Worm (Caenorhabditis elegans) whole organism, L2 larva: ENCODE results near the gene hlh-29.

Experiments used
- R02D3.7 ChIP-seq: fragments of 150-350 bp; optimal IDR thresholded peaks from 2 replicates; lab custom pipeline; 2014; ENCODE audit warnings: missing biosample characterization, missing genetic modification characterization
- ZK546.5 ChIP-seq: sonication (generic microtip); optimal IDR thresholded peaks from 2 replicates; lab custom pipeline; 2017; ENCODE audit warnings: missing biosample characterization, missing genetic modification characterization
- alr-1 ChIP-seq: fragments of 150-350 bp; optimal IDR thresholded peaks from 2 replicates; lab custom pipeline; 2014; ENCODE audit warnings: missing biosample characterization, missing genetic modification characterization
- aly-2 ChIP-seq: fragments of 150-350 bp; optimal IDR thresholded peaks from 2 replicates; lab custom pipeline; 2014; ENCODE audit warnings: missing biosample characterization, missing genetic modification characterization
- blmp-1 ChIP-seq: sonication (generic microtip); optimal IDR thresholded peaks from 2 replicates; lab custom pipeline; 2017; ENCODE audit warnings: missing genetic modification characterization, mild to moderate bottlenecking, missing compliant biosample characterization, antibody characterized with exemption, moderate library complexity; ENCODE audit not compliant: insufficient read depth
- ceh-16 ChIP-seq: fragments of 150-350 bp; optimal IDR thresholded peaks from 2 replicates; lab custom pipeline; 2014; ENCODE audit warnings: missing biosample characterization, missing genetic modification characterization
- ceh-82 ChIP-seq: fragments of 150-350 bp; optimal IDR thresholded peaks from 2 replicates; lab custom pipeline; 2014; ENCODE audit warnings: missing biosample characterization, missing genetic modification characterization
- elt-3 ChIP-seq: sonication (generic microtip); optimal IDR thresholded peaks from 2 replicates; lab custom pipeline; 2017; ENCODE audit warnings: missing biosample characterization, missing genetic modification characterization
- fos-1 ChIP-seq: fragments of 150-350 bp; optimal IDR thresholded peaks from 2 replicates; lab custom pipeline; 2014; ENCODE audit warnings: missing biosample characterization, missing genetic modification characterization
- nhr-23 ChIP-seq: fragments of 150-350 bp; optimal IDR thresholded peaks from 2 replicates; lab custom pipeline; 2014; ENCODE audit warnings: missing biosample characterization, missing genetic modification reagents, missing genetic modification characterization
- nhr-237 ChIP-seq: fragments of 150-350 bp; optimal IDR thresholded peaks from 2 replicates; lab custom pipeline; 2014; ENCODE audit warnings: missing biosample characterization, missing genetic modification characterization
- snpc-4 ChIP-seq: fragments of 150-350 bp; optimal IDR thresholded peaks from 2 replicates; lab custom pipeline; 2014; ENCODE audit warnings: missing biosample characterization, missing genetic modification characterization

DNA sequence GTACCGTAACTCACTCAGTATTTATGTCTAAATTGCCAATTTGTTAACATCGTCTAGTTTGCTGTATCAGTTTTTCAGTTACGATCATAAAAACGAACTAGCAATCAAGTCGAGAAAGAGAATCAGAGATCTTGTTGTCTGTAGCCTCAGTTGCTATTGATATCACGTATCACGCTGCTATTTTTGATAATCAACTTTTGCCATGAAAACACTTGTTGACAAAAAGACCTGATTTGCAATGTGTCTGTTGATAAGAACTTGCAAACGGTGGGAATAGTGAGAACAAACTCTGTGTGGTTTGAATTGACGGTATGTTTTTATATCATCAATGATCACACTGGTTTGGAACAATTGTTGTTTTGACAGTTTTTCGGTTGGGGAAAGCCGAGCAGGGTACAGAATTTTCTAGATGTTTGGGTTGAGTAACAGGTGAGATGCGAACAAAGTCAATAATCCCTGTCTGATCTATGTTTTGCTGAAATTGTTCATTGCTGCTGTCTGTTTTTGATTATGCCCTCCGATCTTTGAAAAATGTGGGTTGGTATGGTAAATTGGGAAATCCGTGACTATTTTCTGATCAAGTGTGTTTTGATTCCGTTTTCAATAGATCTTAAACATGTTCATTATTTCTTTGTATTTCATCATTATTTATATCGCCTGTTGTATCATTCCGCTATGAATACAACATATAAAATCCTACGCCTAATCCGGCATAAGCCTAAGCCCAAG is 39.2 kb downstream of the hlh-29 start:
- TF ChIP-seq fos-1 (tag; lab: Kevin White, UChicago) (peak; percentile 54), aly-2 (tag; lab: Kevin White, UChicago) (no peak), ceh-16 (tag; lab: Kevin White, UChicago) (no peak), blmp-1 (no peak), nhr-237 (no peak), alr-1 (tag; lab: Kevin White, UChicago) (no peak), ZK546.5 (tag; lab: Kevin White, UChicago) (no peak), nhr-23 (tag; lab: Kevin White, UChicago) (no peak), elt-3 (tag; lab: Kevin White, UChicago) (no peak), snpc-4 (no peak), R02D3.7 (no peak), ceh-82 (tag; lab: Kevin White, UChicago) (no peak)
